Fruit fly (Drosophila melanogaster) whole organism, embryonic: ENCODE results near the gene Bem46.

Source experiments
- CG16815 ChIP-seq: fragments of 200-800 bp; sonication (Bioruptor generic); optimal IDR thresholded peaks from 3 replicates; lab custom pipeline; 2017; ENCODE audit warnings: missing biosample characterization, mild to moderate bottlenecking, missing genetic modification characterization
- CG4328 ChIP-seq: fragments of 200-800 bp; sonication (Bioruptor generic); optimal IDR thresholded peaks from 3 replicates; lab custom pipeline; 2017; ENCODE audit warnings: missing biosample characterization, missing genetic modification reagents, missing genetic modification characterization
- CG6854 ChIP-seq: fragments of 200-800 bp; sonication (Bioruptor generic); optimal IDR thresholded peaks from 3 replicates; lab custom pipeline; 2017; ENCODE audit warnings: missing biosample characterization, mild to moderate bottlenecking, missing genetic modification characterization
- CG8388 ChIP-seq: fragments of 200-800 bp; sonication (Bioruptor generic); optimal IDR thresholded peaks from 2 replicates; lab custom pipeline; 2019; ENCODE audit warnings: missing biosample characterization, mild to moderate bottlenecking, missing genetic modification characterization, moderate library complexity
- Dip2 ChIP-seq: fragments of 200-800 bp; sonication (Bioruptor generic); IDR thresholded peaks from 2 replicates; pipeline ENCODE4 v1.3.6; 2022; ENCODE audit warnings: missing biosample characterization, missing genetic modification characterization
- NC2α ChIP-seq: fragments of 200-800 bp; sonication (Bioruptor generic); optimal IDR thresholded peaks from 2 replicates; lab custom pipeline; 2016; ENCODE audit warnings: missing biosample characterization, missing genetic modification characterization
- YL-1 ChIP-seq: fragments of 200-800 bp; sonication (Bioruptor generic); optimal IDR thresholded peaks from 3 replicates; lab custom pipeline; 2017; ENCODE audit warnings: missing biosample characterization, mild to moderate bottlenecking, missing genetic modification characterization
- chif ChIP-seq, 2 experiments: fragments of 200-800 bp; sonication (Bioruptor generic); optimal IDR thresholded peaks; 3 replicates each; lab custom pipeline; 2016; ENCODE audit warnings: missing biosample characterization in 2 of 2, missing genetic modification characterization in 2 of 2
- dysf ChIP-seq: fragments of 200-800 bp; sonication (Bioruptor generic); IDR thresholded peaks from 3 replicates; pipeline ENCODE4 v1.3.6; 2022; ENCODE audit warnings: missing biosample characterization, missing genetic modification characterization
- eyg ChIP-seq: fragments of 200-800 bp; sonication (Bioruptor generic); optimal IDR thresholded peaks from 3 replicates; lab custom pipeline; 2016; ENCODE audit warnings: missing biosample characterization, missing genetic modification characterization
- fd64A ChIP-seq: fragments of 200-800 bp; sonication (Bioruptor generic); optimal IDR thresholded peaks from 3 replicates; lab custom pipeline; 2018; ENCODE audit warnings: missing biosample characterization, mild to moderate bottlenecking, missing genetic modification characterization
- lbe ChIP-seq: fragments of 200-800 bp; sonication (Bioruptor generic); optimal IDR thresholded peaks from 2 replicates; lab custom pipeline; 2016; ENCODE audit warnings: missing biosample characterization, mild to moderate bottlenecking, missing genetic modification characterization
- slp2 ChIP-seq: fragments of 200-800 bp; sonication (Bioruptor generic); optimal IDR thresholded peaks from 2 replicates; lab custom pipeline; 2016; ENCODE audit warnings: missing biosample characterization, missing genetic modification characterization

dm6 chr2L:2993702-2994101 is 5.8 kb downstream of the Bem46 start:
- TF ChIP-seq lbe (GFP tag; lab: Kevin White, UChicago) (no peak), fd64A (no peak), CG6854 (GFP tag; lab: Kevin White, UChicago) (no peak), CG4328 (GFP tag; lab: Kevin White, UChicago) (no peak), eyg (no peak), dysf (no peak), slp2 (GFP tag; lab: Kevin White, UChicago) (no peak), CG8388 (GFP tag; lab: Kevin White, UChicago) (no peak), YL-1 (GFP tag; lab: Kevin White, UChicago) (no peak), Dip2 (no peak), chif (GFP tag; optimal IDR thresholded peaks at IDR 0.05; lab: Kevin White, UChicago) (no peak), CG16815 (GFP tag; lab: Kevin White, UChicago) (no peak), NC2α (no peak)
